Worm (Caenorhabditis elegans): ENCODE measurements around the gene ZK1058.9.

Gene ZK1058.9

ce11 chrIII:3916624-3917023, 9.4 kb downstream of the ZK1058.9 start, which contains the start of gene ccdc-47 (continued):
- TF ChIP-seq ZK185.1 (tag; optimal IDR thresholded peaks at IDR 0.05; ENCODE audit: poor library complexity, severe bottlenecking) (peak; percentile 63), ztf-28 (GFP tag; IDR thresholded peaks at IDR 0.05) (0 out of 2 replicates have a peak, but pooled peaks have one; percentile 23), snpc-4 (GFP tag; optimal IDR thresholded peaks at IDR 0.05) (no peak), snpc-4 (tag; optimal IDR thresholded peaks at IDR 0.05) (peak in 2 of 4 experiments; percentile 47 to 60), Y95B8A.8 (GFP tag; IDR thresholded peaks at IDR 0.05) (no peak), pbrm-1 (GFP tag; IDR thresholded peaks at IDR 0.05) (peak; percentile 60; the same call in 1 of the 2 replicates), attf-5 (GFP tag; optimal IDR thresholded peaks at IDR 0.05) (peak; percentile 60), cebp-1 (GFP tag; IDR thresholded peaks at IDR 0.05) (no peak), cebp-1 (tag; optimal IDR thresholded peaks at IDR 0.05) (peak; percentile 69), fkh-3 (tag; optimal IDR thresholded peaks at IDR 0.05) (no peak), rec-8 (tag; optimal IDR thresholded peaks at IDR 0.05) (no peak), efl-1 (GFP tag; optimal IDR thresholded peaks at IDR 0.05) (peak; percentile 75), dox-1 (GFP tag; IDR thresholded peaks at IDR 0.05) (peak; percentile 73), nfyb-1 (GFP tag; IDR thresholded peaks at IDR 0.05) (0 out of 2 replicates have a peak, but pooled peaks have one; percentile 20), ets-4 (GFP tag; optimal IDR thresholded peaks at IDR 0.05) (no peak), mcd-1 (GFP tag; IDR thresholded peaks at IDR 0.05) (peak; percentile 38; the same call in 1 of the 2 replicates), egrh-3 (GFP tag; IDR thresholded peaks at IDR 0.05) (no peak), rpc-1 (optimal IDR thresholded peaks at IDR 0.05) (peak; percentile 42), rpc-1 (tag; optimal IDR thresholded peaks at IDR 0.05) (no peak), chd-7 (tag; optimal IDR thresholded peaks at IDR 0.05) (no peak), B0336.3 (GFP tag; IDR thresholded peaks at IDR 0.05) (0 out of 2 replicates have a peak, but pooled peaks have one; percentile 10), F49E8.2 (tag; optimal IDR thresholded peaks at IDR 0.05; ENCODE audit: insufficient read depth) (peak; percentile 1), F57C9.4 (tag; optimal IDR thresholded peaks at IDR 0.05) (no peak), ztf-26 (tag; optimal IDR thresholded peaks at IDR 0.05) (no peak), him-1 (tag; optimal IDR thresholded peaks at IDR 0.05) (no peak), D2030.7 (GFP tag; IDR thresholded peaks at IDR 0.05) (peak; percentile 46; the same call in 1 of the 2 replicates), B0035.1 (tag; optimal IDR thresholded peaks at IDR 0.05) (no peak), madf-6 (GFP tag; IDR thresholded peaks at IDR 0.05) (peak; percentile 76), C06A6.2 (GFP tag; conservative IDR thresholded peaks at IDR 0.05) (0 out of 2 replicates have a peak, but pooled peaks have one; percentile 31)

- TF ChIP-seq hmg-1.2 (GFP tag; IDR thresholded peaks at IDR 0.05) (peak; percentile 63; the same call in 1 of the 2 replicates), nfyb-1 (GFP tag; IDR thresholded peaks at IDR 0.05) (0 out of 2 replicates have a peak, but pooled peaks have one; percentile 31), ceh-40 (GFP tag; IDR thresholded peaks at IDR 0.05) (no peak), lsl-1 (GFP tag; optimal IDR thresholded peaks at IDR 0.05) (no peak)
These were observed 10.3 kb downstream of the ZK1058.9 start for ce11 chrIII:3915705-3916104.

- TF ChIP-seq ztf-25 (GFP tag; IDR thresholded peaks at IDR 0.05) (no peak), tbp1 (GFP tag; optimal IDR thresholded peaks at IDR 0.05) (no peak), ceh-79 (tag; optimal IDR thresholded peaks at IDR 0.05) (no peak), zfh-2 (GFP tag; conservative IDR thresholded peaks at IDR 0.05) (0 out of 2 replicates have a peak, but pooled peaks have one; percentile 42), cebp-1 (GFP tag; IDR thresholded peaks at IDR 0.05) (no peak), cebp-1 (tag; optimal IDR thresholded peaks at IDR 0.05) (peak; percentile 88)
These were observed 11.2 kb downstream of the ZK1058.9 start for ce11 chrIII:3914836-3915235.
